Worm (Caenorhabditis elegans): Measurements from ENCODE around the gene scd-2.

Gene scd-2

DNA sequence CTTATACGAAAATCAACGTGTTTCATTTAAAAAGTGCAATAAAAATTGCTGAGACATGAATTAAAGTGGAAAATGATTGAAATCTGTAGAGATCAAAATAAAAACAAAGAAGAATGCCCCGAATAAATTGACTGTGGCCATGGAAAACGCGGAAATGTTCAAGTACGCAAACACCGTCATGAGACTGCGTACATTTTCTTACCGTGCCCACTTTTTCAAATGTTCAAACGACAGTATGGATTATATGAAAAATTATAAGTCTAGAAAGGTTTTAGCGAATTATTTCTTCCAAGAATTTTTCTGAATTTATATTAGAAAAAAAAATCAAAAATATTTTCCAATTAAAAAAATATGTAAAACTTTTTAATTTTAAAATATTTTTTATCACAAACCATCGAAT lies 21.5 kb upstream of the scd-2 start (continued):
- TF ChIP-seq rec-8 (tag; optimal IDR thresholded peaks at IDR 0.05), result no peak
- no peak for TF ChIP-seq Y95B8A.8 (GFP tag; IDR thresholded peaks at IDR 0.05)
- TF ChIP-seq ZK185.1 (tag; optimal IDR thresholded peaks at IDR 0.05; ENCODE audit: poor library complexity, severe bottlenecking), result no peak
- no peak for TF ChIP-seq dpff-1 (tag; optimal IDR thresholded peaks at IDR 0.05)
- TF ChIP-seq nhr-179 (tag; optimal IDR thresholded peaks at IDR 0.05), result no peak
- TF ChIP-seq nhr-120 (GFP tag; IDR thresholded peaks at IDR 0.05), result no peak
- no peak for TF ChIP-seq F57A8.1 (GFP tag; optimal IDR thresholded peaks at IDR 0.05)
- peak; percentile 92 for TF ChIP-seq madf-8 (GFP tag; conservative IDR thresholded peaks at IDR 0.05)
- no peak for TF ChIP-seq B0261.1 (tag; optimal IDR thresholded peaks at IDR 0.05)
- TF ChIP-seq B0019.2 (GFP tag; conservative IDR thresholded peaks at IDR 0.05), result 0 out of 2 replicates have a peak, but pooled peaks have one; percentile 15
- TF ChIP-seq bed-1 (GFP tag; IDR thresholded peaks at IDR 0.05), result no peak
- no peak for TF ChIP-seq tlf-1 (GFP tag; optimal IDR thresholded peaks at IDR 0.05)
- no peak for TF ChIP-seq tbp1 (GFP tag; optimal IDR thresholded peaks at IDR 0.05)
- TF ChIP-seq ama-1 (optimal IDR thresholded peaks at IDR 0.05), result no peak
- TF ChIP-seq ama-1 (GFP tag; optimal IDR thresholded peaks at IDR 0.05), result no peak
- TF ChIP-seq K11D2.4 (GFP tag; IDR thresholded peaks at IDR 0.05), result no peak
- TF ChIP-seq zfh-2 (GFP tag; conservative IDR thresholded peaks at IDR 0.05), result no peak
- no peak for TF ChIP-seq ekl-4 (GFP tag; IDR thresholded peaks at IDR 0.05)
- no peak for TF ChIP-seq unc-130 (GFP tag; optimal IDR thresholded peaks at IDR 0.05)
- TF ChIP-seq T26A5.8 (tag; optimal IDR thresholded peaks at IDR 0.05), result no peak
- peak; percentile 45 for TF ChIP-seq snpc-3.4 (tag; optimal IDR thresholded peaks at IDR 0.05)
- TF ChIP-seq F10E7.11 (tag; optimal IDR thresholded peaks at IDR 0.05), result no peak
- TF ChIP-seq lin-54 (GFP tag; optimal IDR thresholded peaks at IDR 0.05), result peak; percentile 69
- TF ChIP-seq Y79H2A.3 (GFP tag; conservative IDR thresholded peaks at IDR 0.05), result no peak
- TF ChIP-seq bed-2 (GFP tag; IDR thresholded peaks at IDR 0.05), result no peak
- TF ChIP-seq C17E4.6 (GFP tag; IDR thresholded peaks at IDR 0.05), result no peak
- TF ChIP-seq ztf-28 (GFP tag; IDR thresholded peaks at IDR 0.05), result no peak
- no peak for TF ChIP-seq B0336.3 (GFP tag; IDR thresholded peaks at IDR 0.05)
- no peak for TF ChIP-seq mes-4 (tag; optimal IDR thresholded peaks at IDR 0.05)
- no peak for TF ChIP-seq attf-3 (GFP tag; conservative IDR thresholded peaks at IDR 0.05)
- no peak for TF ChIP-seq B0035.1 (tag; optimal IDR thresholded peaks at IDR 0.05)
- TF ChIP-seq Y56A3A.18 (GFP tag; IDR thresholded peaks at IDR 0.05), result no peak
- TF ChIP-seq madf-10 (tag; optimal IDR thresholded peaks at IDR 0.05), result no peak
- TF ChIP-seq madf-6 (GFP tag; IDR thresholded peaks at IDR 0.05), result peak; percentile 95
- no peak for TF ChIP-seq fkh-3 (tag; optimal IDR thresholded peaks at IDR 0.05)
- no peak for TF ChIP-seq let-526 (GFP tag; IDR thresholded peaks at IDR 0.05)
- TF ChIP-seq snpc-1.1 (tag; optimal IDR thresholded peaks at IDR 0.05; ENCODE audit: insufficient read depth), result no peak
- no peak for TF ChIP-seq ztf-26 (tag; optimal IDR thresholded peaks at IDR 0.05)
- no peak for TF ChIP-seq lsy-27 (tag; optimal IDR thresholded peaks at IDR 0.05; ENCODE audit: borderline replicate concordance, insufficient read depth)
- TF ChIP-seq hsf-1 (GFP tag; IDR thresholded peaks at IDR 0.05), result no peak
- TF ChIP-seq snpc-1.3 (tag; optimal IDR thresholded peaks at IDR 0.05; ENCODE audit: insufficient read depth), result no peak
- TF ChIP-seq lag-1 (GFP tag; IDR thresholded peaks at IDR 0.05), result no peak
- peak in 1 of 3 experiments; percentile 19 for TF ChIP-seq lin-35 (GFP tag; optimal IDR thresholded peaks at IDR 0.05)
- no peak for TF ChIP-seq F52B5.7 (tag; optimal IDR thresholded peaks at IDR 0.05)
- no peak for TF ChIP-seq sdz-38 (tag; optimal IDR thresholded peaks at IDR 0.05)

Measured in whole organism, young adult.